Worm (Caenorhabditis elegans): ENCODE data around the gene tag-209.

DNA sequence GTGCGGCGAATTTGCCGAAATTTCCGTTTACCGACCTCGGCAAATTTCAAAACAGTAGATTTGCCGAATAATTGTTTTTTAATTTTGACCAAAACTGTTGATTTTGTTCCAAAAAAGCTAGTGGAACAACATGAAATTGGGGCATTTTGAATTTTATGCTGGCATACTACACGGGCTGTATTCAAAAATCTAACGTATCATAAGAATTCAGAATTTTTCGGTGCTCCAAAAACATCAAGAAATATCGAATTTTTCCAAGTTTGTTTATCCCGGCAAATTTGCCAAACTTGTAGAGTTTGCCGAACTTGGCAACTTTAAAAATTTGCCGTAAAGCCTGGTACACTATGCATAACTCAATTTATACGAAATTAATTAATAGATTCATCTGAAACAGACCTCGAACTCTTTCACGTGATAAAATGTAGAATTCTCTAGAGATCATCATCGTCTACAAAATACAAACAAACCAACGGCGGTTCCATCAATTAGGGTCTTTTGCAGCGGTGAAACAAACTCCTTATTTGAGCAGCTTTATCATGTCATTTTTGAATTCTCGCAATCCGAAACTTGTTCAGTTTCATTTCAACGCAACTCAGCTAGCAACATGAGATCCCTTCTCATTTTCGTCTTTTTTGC is 21.7 kb downstream of the tag-209 start, which contains the start of gene R06F6.14:
- TF ChIP-seq snpc-4 (tag; optimal IDR thresholded peaks at IDR 0.05) (no peak), lin-13 (GFP tag; optimal IDR thresholded peaks at IDR 0.05) (no peak), nhr-23 (tag; optimal IDR thresholded peaks at IDR 0.05) (no peak)
